Worm (Caenorhabditis elegans) whole organism, L3 larva: ENCODE data around the gene sre-49.

Experiments used
- R02D3.7 ChIP-seq: fragments of 150-350 bp; optimal IDR thresholded peaks from 2 replicates; lab custom pipeline; 2014; ENCODE audit warnings: missing biosample characterization, missing genetic modification characterization
- ZK546.5 ChIP-seq: sonication (generic microtip); optimal IDR thresholded peaks from 2 replicates; lab custom pipeline; 2017; ENCODE audit warnings: missing biosample characterization, missing genetic modification characterization
- aly-2 ChIP-seq: fragments of 150-350 bp; optimal IDR thresholded peaks from 2 replicates; lab custom pipeline; 2014; ENCODE audit warnings: missing biosample characterization, missing genetic modification characterization
- ama-1 ChIP-seq: fragments of 150-350 bp; optimal IDR thresholded peaks from 2 replicates; lab custom pipeline; 2018
- ceh-16 ChIP-seq: sonication (generic microtip); optimal IDR thresholded peaks from 2 replicates; lab custom pipeline; 2017; ENCODE audit warnings: missing biosample characterization, missing genetic modification characterization
- ceh-28 ChIP-seq: fragments of 150-350 bp; optimal IDR thresholded peaks from 2 replicates; lab custom pipeline; 2014; ENCODE audit warnings: missing biosample characterization, missing genetic modification reagents, missing genetic modification characterization
- ceh-82 ChIP-seq: fragments of 150-350 bp; optimal IDR thresholded peaks from 2 replicates; lab custom pipeline; 2014; ENCODE audit warnings: missing biosample characterization, missing genetic modification characterization
- ceh-9 ChIP-seq: sonication (generic microtip); optimal IDR thresholded peaks from 2 replicates; lab custom pipeline; 2018; ENCODE audit warnings: missing biosample characterization, missing genetic modification characterization
- egl-27 ChIP-seq: sonication (generic microtip); optimal IDR thresholded peaks from 4 replicates; lab custom pipeline; 2017; ENCODE audit warnings: missing biosample characterization, missing genetic modification reagents, missing genetic modification characterization
- egl-5 ChIP-seq: fragments of 150-350 bp; optimal IDR thresholded peaks from 2 replicates; lab custom pipeline; 2017; ENCODE audit warnings: missing biosample characterization, missing genetic modification reagents, missing genetic modification characterization, inconsistent platforms
- elt-1 ChIP-seq: fragments of 150-350 bp; optimal IDR thresholded peaks from 2 replicates; lab custom pipeline; 2014; ENCODE audit warnings: missing biosample characterization, missing genetic modification characterization
- elt-2 ChIP-seq: sonication (generic microtip); optimal IDR thresholded peaks from 2 replicates; lab custom pipeline; 2016; ENCODE audit warnings: missing genetic modification reagents, mild to moderate bottlenecking, missing genetic modification characterization, missing compliant biosample characterization
- elt-3 ChIP-seq, 3 experiments: fragments of 150-350 bp in 1 of 3; sonication (generic microtip) in 2 of 3; optimal IDR thresholded peaks; 2 replicates in 2 of 3; 4 replicates in 1 of 3; lab custom pipeline; 2014 to 2017; ENCODE audit warnings: missing biosample characterization in 3 of 3, missing genetic modification characterization in 3 of 3
- eor-1 ChIP-seq, 2 experiments: fragments of 150-350 bp; optimal IDR thresholded peaks; 2 replicates each; lab custom pipeline; 2014 to 2018; ENCODE audit warnings: missing biosample characterization in 2 of 2, missing genetic modification characterization in 2 of 2
- fkh-2 ChIP-seq: fragments of 150-350 bp; optimal IDR thresholded peaks from 2 replicates; lab custom pipeline; 2014; ENCODE audit warnings: missing biosample characterization, missing genetic modification reagents, missing genetic modification characterization
- fos-1 ChIP-seq: fragments of 150-350 bp; optimal IDR thresholded peaks from 2 replicates; lab custom pipeline; 2014; ENCODE audit warnings: missing biosample characterization, missing genetic modification characterization
- hmg-11 ChIP-seq: sonication (generic microtip); optimal IDR thresholded peaks from 2 replicates; lab custom pipeline; 2016; ENCODE audit warnings: missing genetic modification characterization, missing compliant biosample characterization
- jun-1 ChIP-seq: fragments of 150-350 bp; optimal IDR thresholded peaks from 2 replicates; lab custom pipeline; 2014; ENCODE audit warnings: missing biosample characterization, missing genetic modification reagents, missing genetic modification characterization
- lin-39 ChIP-seq: fragments of 150-350 bp; optimal IDR thresholded peaks from 2 replicates; lab custom pipeline; 2018; ENCODE audit warnings: missing biosample characterization, missing genetic modification reagents, missing genetic modification characterization
- mdl-1 ChIP-seq: fragments of 150-350 bp; optimal IDR thresholded peaks from 2 replicates; lab custom pipeline; 2014; ENCODE audit warnings: missing biosample characterization, missing genetic modification characterization
- mml-1 ChIP-seq: fragments of 150-350 bp; sonication (generic microtip); optimal IDR thresholded peaks from 3 replicates; lab custom pipeline; 2014; ENCODE audit warnings: missing biosample characterization, missing genetic modification characterization
- nfya-1 ChIP-seq: sonication (generic microtip); optimal IDR thresholded peaks from 2 replicates; lab custom pipeline; 2017; ENCODE audit warnings: missing genetic modification characterization, mild to moderate bottlenecking, missing compliant biosample characterization, antibody characterized with exemption, moderate library complexity; ENCODE audit not compliant: insufficient read depth
- nhr-11 ChIP-seq: fragments of 150-350 bp; optimal IDR thresholded peaks from 2 replicates; lab custom pipeline; 2014; ENCODE audit warnings: missing biosample characterization, missing genetic modification characterization
- nhr-12 ChIP-seq: fragments of 150-350 bp; optimal IDR thresholded peaks from 2 replicates; lab custom pipeline; 2014; ENCODE audit warnings: missing biosample characterization, missing genetic modification characterization
- nhr-23 ChIP-seq: fragments of 150-350 bp; optimal IDR thresholded peaks from 2 replicates; lab custom pipeline; 2014; ENCODE audit warnings: missing biosample characterization, missing genetic modification reagents, missing genetic modification characterization
- nhr-28 ChIP-seq: fragments of 150-350 bp; optimal IDR thresholded peaks from 2 replicates; lab custom pipeline; 2014; ENCODE audit warnings: missing biosample characterization, missing genetic modification characterization
- nhr-67 ChIP-seq: fragments of 150-350 bp; optimal IDR thresholded peaks from 2 replicates; lab custom pipeline; 2014; ENCODE audit warnings: missing biosample characterization, missing genetic modification characterization
- snpc-4 ChIP-seq: fragments of 150-350 bp; optimal IDR thresholded peaks from 2 replicates; lab custom pipeline; 2014; ENCODE audit warnings: missing biosample characterization, missing genetic modification characterization
- tbx-2 ChIP-seq: sonication (generic microtip); optimal IDR thresholded peaks from 2 replicates; lab custom pipeline; 2016; ENCODE audit warnings: mild to moderate bottlenecking, missing genetic modification characterization, missing compliant biosample characterization
- unc-39 ChIP-seq: sonication (generic microtip); optimal IDR thresholded peaks from 4 replicates; lab custom pipeline; 2017; ENCODE audit warnings: missing biosample characterization, missing genetic modification characterization
- zag-1 ChIP-seq: fragments of 150-350 bp; optimal IDR thresholded peaks from 2 replicates; lab custom pipeline; 2014; ENCODE audit warnings: missing biosample characterization, missing genetic modification characterization
- ztf-11 ChIP-seq: fragments of 150-350 bp; optimal IDR thresholded peaks from 2 replicates; lab custom pipeline; 2014; ENCODE audit warnings: missing biosample characterization, missing genetic modification characterization
- ztf-4 ChIP-seq: fragments of 150-350 bp; optimal IDR thresholded peaks from 2 replicates; lab custom pipeline; 2014; ENCODE audit warnings: missing biosample characterization, missing genetic modification characterization

sre-49 gene

DNA sequence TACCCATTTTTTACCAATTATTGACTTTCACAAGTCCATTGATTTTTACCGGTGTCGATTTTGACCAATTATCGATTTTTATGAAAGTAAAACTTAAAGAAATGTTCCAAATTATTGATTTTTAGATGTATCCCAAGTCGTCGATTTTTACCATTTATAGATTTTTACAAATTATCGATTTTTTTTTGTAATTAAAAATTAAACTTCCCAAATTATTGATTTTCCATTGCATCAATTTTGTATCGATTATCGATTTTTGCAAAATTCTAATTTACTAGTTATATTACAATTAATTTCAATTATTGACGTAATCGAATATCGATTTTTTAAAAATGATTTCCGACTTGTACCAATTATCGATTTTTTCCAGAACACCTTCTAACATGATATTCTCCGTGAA is 15.5 kb upstream of the sre-49 start, which contains the start of gene sre-50:
Gene sre-50, plus strand, starts transcription at position 384 of the 400 bp plus-strand sequence.
- TF ChIP-seq ceh-28 (tag; lab: Kevin White, UChicago), result peak; percentile 97
- no peak for TF ChIP-seq fkh-2 (tag; lab: Kevin White, UChicago)

DNA sequence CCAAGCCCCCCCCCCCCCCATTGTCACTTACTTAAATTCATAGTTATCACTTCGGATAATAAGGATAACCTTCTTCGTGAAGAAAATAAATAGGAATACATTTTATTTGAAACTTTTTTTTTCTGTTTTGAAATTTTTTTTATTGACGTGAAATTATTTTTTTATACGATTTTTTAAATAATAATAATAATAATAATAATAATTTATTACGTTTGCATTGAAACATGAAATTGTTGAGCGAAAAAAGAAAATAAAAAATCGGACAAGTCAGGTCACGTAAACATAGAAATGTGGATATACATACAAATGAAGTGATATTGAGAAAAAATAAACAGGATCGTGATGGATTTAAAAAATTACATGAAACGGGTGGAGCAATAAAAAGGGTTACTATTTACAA is 9.0 kb upstream of the sre-49 start, which contains the start of gene C50E10.2:
Gene C50E10.2, minus strand, starts transcription at position 101 of the 400 bp plus-strand sequence.
- TF ChIP-seq jun-1 (tag; lab: Kevin White, UChicago) (no peak), ztf-11 (tag; lab: Kevin White, UChicago) (no peak), egl-27 (tag; lab: Kevin White, UChicago) (no peak), fkh-2 (tag; lab: Kevin White, UChicago) (no peak), tbx-2 (tag; lab: Kevin White, UChicago) (no peak), nhr-23 (tag; lab: Kevin White, UChicago) (no peak), fos-1 (tag; lab: Kevin White, UChicago) (no peak), nhr-28 (tag; lab: Kevin White, UChicago) (no peak), mml-1 (tag; lab: Kevin White, UChicago) (no peak), mdl-1 (tag; lab: Kevin White, UChicago) (no peak), lin-39 (tag; lab: Kevin White, UChicago) (no peak), nfya-1 (tag; lab: Kevin White, UChicago) (no peak), R02D3.7 (no peak), hmg-11 (tag; lab: Kevin White, UChicago) (no peak), ceh-28 (tag; lab: Kevin White, UChicago) (no peak)

DNA sequence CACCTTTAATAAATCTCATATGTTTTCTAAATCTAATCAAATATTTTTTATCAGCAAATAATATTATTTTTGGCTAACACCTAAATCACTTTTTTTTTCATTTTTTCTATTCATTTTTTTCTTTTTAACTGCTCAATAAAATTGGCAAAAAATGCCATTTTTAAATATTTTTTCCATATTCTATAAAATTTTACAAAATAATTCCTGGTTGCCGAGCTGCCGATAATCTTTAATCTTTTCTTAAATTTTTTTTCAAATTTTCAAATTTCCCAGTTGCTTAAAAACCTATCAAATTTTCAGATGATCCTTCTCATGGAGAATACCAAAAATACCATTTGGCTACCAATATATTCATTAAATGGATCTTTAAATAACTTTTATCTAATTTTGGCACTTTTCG is 7.1 kb upstream of the sre-49 start, which contains the start of gene sre-51:
Gene sre-51, plus strand, starts transcription at position 301 of the 400 bp plus-strand sequence.
- TF ChIP-seq zag-1 (tag; lab: Kevin White, UChicago) (no peak), fkh-2 (tag; lab: Kevin White, UChicago) (no peak)

DNA sequence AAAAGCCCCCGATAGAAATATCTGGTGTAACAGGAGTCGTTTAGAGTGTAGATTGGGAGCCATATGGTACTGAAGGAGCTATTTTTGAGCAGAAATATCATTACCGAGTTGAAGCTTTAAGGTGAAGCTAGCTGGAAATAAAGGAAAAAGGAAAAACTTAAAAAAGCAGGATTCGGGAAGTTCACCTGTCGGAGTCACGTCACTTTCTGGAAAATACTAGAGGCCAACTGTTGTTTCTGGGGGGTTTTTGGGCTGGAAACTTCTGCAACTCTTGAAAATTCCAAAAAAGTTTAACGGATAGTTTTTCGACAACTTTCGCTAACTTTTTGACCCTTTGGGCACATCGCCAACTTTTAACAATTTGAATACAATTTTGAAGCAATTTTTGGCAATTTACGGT is 4.7 kb downstream of the sre-49 start, which contains the start of gene sre-53:
Gene sre-53, minus strand, starts transcription at position 101 of the 400 bp plus-strand sequence.
- no peak for TF ChIP-seq ceh-16 (tag; lab: Kevin White, UChicago)
- no peak for TF ChIP-seq eor-1 (tag; optimal IDR thresholded peaks at IDR 0.05; lab: Kevin White, UChicago)
- TF ChIP-seq aly-2 (tag; lab: Kevin White, UChicago), result no peak
- TF ChIP-seq nhr-12 (tag; lab: Kevin White, UChicago), result no peak
- no peak for TF ChIP-seq nhr-11 (tag; lab: Kevin White, UChicago)
- TF ChIP-seq ama-1 (lab: Kevin White, UChicago), result no peak

DNA sequence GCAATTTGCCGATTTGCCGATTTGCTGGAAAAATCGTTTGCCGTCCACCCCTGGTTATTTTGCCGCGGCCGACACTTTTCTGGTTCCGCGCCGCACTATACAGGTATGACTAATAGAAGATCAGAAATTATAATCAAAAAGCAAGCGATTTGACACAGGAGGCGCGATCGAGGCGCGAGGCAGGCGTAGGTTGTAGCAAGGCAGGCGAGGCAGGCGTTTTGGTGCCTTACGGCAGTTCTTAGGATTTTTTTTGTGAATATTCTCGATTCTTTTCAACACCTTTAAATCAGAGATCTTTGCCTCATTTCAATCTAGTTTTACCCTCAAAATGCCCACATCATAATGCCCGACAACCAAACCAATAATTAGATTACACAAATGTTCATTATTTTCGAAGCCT is 5.5 kb downstream of the sre-49 start, which contains the start of gene sre-56:
Gene sre-56, plus strand, starts transcription at position 301 of the 400 bp plus-strand sequence.
- TF ChIP-seq nhr-67 (tag; lab: Kevin White, UChicago), result no peak
- no peak for TF ChIP-seq unc-39
- no peak for TF ChIP-seq jun-1 (tag; lab: Kevin White, UChicago)
- no peak for TF ChIP-seq snpc-4 (tag; lab: Kevin White, UChicago)
- TF ChIP-seq elt-2 (tag; lab: Kevin White, UChicago), result no peak
- no peak for TF ChIP-seq tbx-2 (tag; lab: Kevin White, UChicago)
- no peak for TF ChIP-seq elt-3 (tag; optimal IDR thresholded peaks at IDR 0.05; lab: Kevin White, UChicago)
- TF ChIP-seq fkh-2 (tag; lab: Kevin White, UChicago), result no peak

DNA sequence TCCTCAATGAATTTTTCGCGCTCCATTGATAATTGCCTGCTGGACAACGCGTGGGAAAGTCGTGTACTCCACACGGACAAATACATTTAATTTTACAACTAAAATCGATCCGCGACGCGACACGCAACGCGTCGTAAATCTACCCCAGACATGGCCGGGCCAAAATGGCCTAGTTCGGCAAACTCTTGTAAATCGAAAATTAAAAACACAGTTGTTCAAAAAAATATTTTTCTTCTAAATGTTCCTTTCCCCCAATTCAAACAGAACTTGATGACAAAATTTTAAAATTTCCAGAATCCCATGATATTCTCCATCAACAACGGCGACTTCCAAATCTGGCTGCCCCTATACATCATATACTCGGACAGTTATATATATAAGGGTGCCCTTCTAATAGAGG is 10.4 kb downstream of the sre-49 start, which contains the start of gene sre-55:
Gene sre-55, plus strand, starts transcription at position 301 of the 400 bp plus-strand sequence.
- no peak for TF ChIP-seq snpc-4 (tag; lab: Kevin White, UChicago)
- TF ChIP-seq R02D3.7, result no peak
- no peak for TF ChIP-seq nhr-12 (tag; lab: Kevin White, UChicago)
- no peak for TF ChIP-seq mml-1 (tag; lab: Kevin White, UChicago)
- TF ChIP-seq mdl-1 (tag; lab: Kevin White, UChicago), result no peak
- TF ChIP-seq nhr-28 (tag; lab: Kevin White, UChicago), result no peak
- no peak for TF ChIP-seq zag-1 (tag; lab: Kevin White, UChicago)
- TF ChIP-seq ZK546.5 (tag; lab: Kevin White, UChicago), result no peak
- TF ChIP-seq egl-5, result no peak
- TF ChIP-seq ceh-82 (tag; lab: Kevin White, UChicago), result no peak
- TF ChIP-seq elt-3 (tag; optimal IDR thresholded peaks at IDR 0.05; lab: Kevin White, UChicago), result no peak
- TF ChIP-seq ceh-28 (tag; lab: Kevin White, UChicago), result no peak
- no peak for TF ChIP-seq fkh-2 (tag; lab: Kevin White, UChicago)
- TF ChIP-seq nfya-1 (tag; lab: Kevin White, UChicago), result no peak
- no peak for TF ChIP-seq ceh-9 (tag; lab: Kevin White, UChicago)
- TF ChIP-seq elt-1 (tag; lab: Kevin White, UChicago), result no peak
- no peak for TF ChIP-seq ztf-4 (tag; lab: Kevin White, UChicago)
- TF ChIP-seq unc-39, result no peak
